In genomic region chrX:18239301-18239700, dm6 we compare ENCODE assay signal across 2 fruit fly cellular contexts.
A peak's percentile ranks its signal among the peaks of the same experiment; 100 is the strongest.
TF ChIP-seq lines count a peak whose summit lies in the region.

No protein-coding gene starts in this region.

TF ChIP-seq in whole organism, embryonic, 481 proteins besides CTCF, POLR2A, EP300 and RAD21 (continued from another document and continues in another):
- TF ChIP-seq Sry-δ (GFP tag; optimal IDR thresholded peaks at IDR 0.05; lab: Kevin White, UChicago) (no peak), CG6254 (GFP tag; optimal IDR thresholded peaks at IDR 0.05; lab: Kevin White, UChicago) (no peak), gt (GFP tag; IDR thresholded peaks at IDR 0.05; lab: Robert Waterston, UW) (no peak), sim (GFP tag; IDR thresholded peaks at IDR 0.05; lab: Robert Waterston, UW) (no peak), Tbp (GFP tag; optimal IDR thresholded peaks at IDR 0.05; lab: Kevin White, UChicago) (no peak), CG6272 (GFP tag; IDR thresholded peaks at IDR 0.05; lab: Robert Waterston, UW) (peak; percentile 37; the same call in 1 of the 2 replicates), CG1832 (GFP tag; optimal IDR thresholded peaks at IDR 0.05; lab: Kevin White, UChicago) (no peak), Eip74EF (GFP tag; optimal IDR thresholded peaks at IDR 0.05; lab: Kevin White, UChicago) (no peak), crc (GFP tag; optimal IDR thresholded peaks at IDR 0.05; lab: Kevin White, UChicago) (no peak), Asciz (GFP tag; optimal IDR thresholded peaks at IDR 0.05; lab: Kevin White, UChicago) (no peak), CG1233 (GFP tag; optimal IDR thresholded peaks at IDR 0.05; lab: Kevin White, UChicago) (no peak), Lim3 (GFP tag; IDR thresholded peaks at IDR 0.05; lab: Robert Waterston, UW) (no peak), gsb-n (tag; optimal IDR thresholded peaks at IDR 0.05; lab: Kevin White, UChicago) (no peak), CG10366 (GFP tag; IDR thresholded peaks at IDR 0.05; lab: Robert Waterston, UW) (no peak), CG14050 (GFP tag; IDR thresholded peaks at IDR 0.05; lab: Robert Waterston, UW) (no peak), jumu (GFP tag; optimal IDR thresholded peaks at IDR 0.05; lab: Kevin White, UChicago) (peak; percentile 35), row (GFP tag; IDR thresholded peaks at IDR 0.05; lab: Robert Waterston, UW) (no peak), NfI (GFP tag; optimal IDR thresholded peaks at IDR 0.05; lab: Kevin White, UChicago) (peak; percentile 33), ro (GFP tag; IDR thresholded peaks at IDR 0.05; lab: Robert Waterston, UW) (no peak), CG14860 (GFP tag; IDR thresholded peaks at IDR 0.05; lab: Robert Waterston, UW; ENCODE audit: partially characterized antibody) (no peak), pros (GFP tag; optimal IDR thresholded peaks at IDR 0.05; lab: Kevin White, UChicago) (no peak), chm (GFP tag; IDR thresholded peaks at IDR 0.05; lab: Robert Waterston, UW) (no peak), ap (GFP tag; IDR thresholded peaks at IDR 0.05; lab: Robert Waterston, UW) (no peak), CG10979 (tag; optimal IDR thresholded peaks at IDR 0.05; lab: Kevin White, UChicago) (peak; percentile 85), CG3163 (GFP tag; optimal IDR thresholded peaks at IDR 0.05; lab: Kevin White, UChicago) (no peak), CG16815 (GFP tag; optimal IDR thresholded peaks at IDR 0.05; lab: Kevin White, UChicago) (no peak), Sin3A (optimal IDR thresholded peaks at IDR 0.05; lab: Kevin White, UChicago) (no peak), hkb (optimal IDR thresholded peaks at IDR 0.05; lab: Kevin White, UChicago) (no peak), hkb (GFP tag; IDR thresholded peaks at IDR 0.05; lab: Robert Waterston, UW) (no peak), dmrt11E (tag; optimal IDR thresholded peaks at IDR 0.05; lab: Kevin White, UChicago) (no peak), CG34422 (GFP tag; IDR thresholded peaks at IDR 0.05; lab: Robert Waterston, UW) (no peak), HLH3B (GFP tag; IDR thresholded peaks at IDR 0.05; lab: Robert Waterston, UW) (no peak), gsb (GFP tag; IDR thresholded peaks at IDR 0.05; lab: Robert Waterston, UW) (no peak), CG11560 (tag; IDR thresholded peaks at IDR 0.05; lab: Robert Waterston, UW) (no peak), CG10959 (GFP tag; IDR thresholded peaks at IDR 0.05; lab: Robert Waterston, UW) (0 out of 2 replicates have a peak, but pooled peaks have one; percentile 30), bbx (GFP tag; IDR thresholded peaks at IDR 0.05; lab: Robert Waterston, UW; ENCODE audit: partially characterized antibody) (no peak), org-1 (GFP tag; optimal IDR thresholded peaks at IDR 0.05; lab: Kevin White, UChicago) (no peak), luna (GFP tag; optimal IDR thresholded peaks at IDR 0.05; lab: Kevin White, UChicago) (no peak), CG9932 (GFP tag; IDR thresholded peaks at IDR 0.05; lab: Robert Waterston, UW) (peak; percentile 51), dati (GFP tag; IDR thresholded peaks at IDR 0.05; lab: Robert Waterston, UW) (no peak), CG6683 (GFP tag; optimal IDR thresholded peaks at IDR 0.05; lab: Kevin White, UChicago) (no peak), peb (GFP tag; IDR thresholded peaks at IDR 0.05; lab: Robert Waterston, UW) (no peak), pnt (GFP tag; optimal IDR thresholded peaks at IDR 0.05; lab: Kevin White, UChicago) (peak; percentile 26), CG18599 (GFP tag; optimal IDR thresholded peaks at IDR 0.05; lab: Kevin White, UChicago) (no peak), Dfd (GFP tag; optimal IDR thresholded peaks at IDR 0.05; lab: Kevin White, UChicago) (no peak), Opbp (GFP tag; IDR thresholded peaks at IDR 0.05; lab: Robert Waterston, UW; ENCODE audit: partially characterized antibody) (no peak), CG4328 (GFP tag; optimal IDR thresholded peaks at IDR 0.05; lab: Kevin White, UChicago) (no peak), knrl (GFP tag; IDR thresholded peaks at IDR 0.05; lab: Robert Waterston, UW; ENCODE audit: partially characterized antibody) (no peak; the same call in 2 of the 3 replicates), cas (GFP tag; IDR thresholded peaks at IDR 0.05; lab: Robert Waterston, UW) (0 out of 2 replicates have a peak, but pooled peaks have one; percentile 10), CG4707 (GFP tag; optimal IDR thresholded peaks at IDR 0.05; lab: Kevin White, UChicago) (no peak), CG17385 (GFP tag; optimal IDR thresholded peaks at IDR 0.05; lab: Kevin White, UChicago) (no peak), CG4854 (GFP tag; optimal IDR thresholded peaks at IDR 0.05; lab: Kevin White, UChicago) (no peak), CG18619 (GFP tag; optimal IDR thresholded peaks at IDR 0.05; lab: Kevin White, UChicago) (no peak), CG17612 (GFP tag; IDR thresholded peaks at IDR 0.05; lab: Robert Waterston, UW) (0 out of 2 replicates have a peak, but pooled peaks have one; percentile 30), CG2889 (GFP tag; IDR thresholded peaks at IDR 0.05; lab: Robert Waterston, UW) (no peak), crol (GFP tag; IDR thresholded peaks at IDR 0.05; lab: Robert Waterston, UW) (no peak), Optix (GFP tag; IDR thresholded peaks at IDR 0.05; lab: Robert Waterston, UW) (0 out of 3 replicates have a peak, but pooled peaks have one; percentile 8), Pdp1 (GFP tag; optimal IDR thresholded peaks at IDR 0.05; lab: Kevin White, UChicago) (peak in 1 of 2 experiments; percentile 31), NC2α (GFP tag; optimal IDR thresholded peaks at IDR 0.05; lab: Kevin White, UChicago) (no peak), CG6813 (GFP tag; optimal IDR thresholded peaks at IDR 0.05; lab: Kevin White, UChicago) (no peak), sima (GFP tag; optimal IDR thresholded peaks at IDR 0.05; lab: Kevin White, UChicago) (no peak), CG15073 (GFP tag; optimal IDR thresholded peaks at IDR 0.05; lab: Kevin White, UChicago) (no peak), CG6175 (GFP tag; IDR thresholded peaks at IDR 0.05; lab: Robert Waterston, UW) (no peak), disco-r (GFP tag; optimal IDR thresholded peaks at IDR 0.05; lab: Kevin White, UChicago) (no peak), Dek (tag; optimal IDR thresholded peaks at IDR 0.05; lab: Kevin White, UChicago) (no peak), oc (tag; optimal IDR thresholded peaks at IDR 0.05; lab: Kevin White, UChicago) (no peak), CG10209 (GFP tag; optimal IDR thresholded peaks at IDR 0.05; lab: Kevin White, UChicago) (no peak), hbn (GFP tag; IDR thresholded peaks at IDR 0.05; lab: Robert Waterston, UW; ENCODE audit: partially characterized antibody) (no peak)

TF ChIP-seq in whole organism, prepupa, 60 proteins besides CTCF, POLR2A, EP300 and RAD21 (continued from another document):
- no peak for TF ChIP-seq dsx (GFP tag; optimal IDR thresholded peaks at IDR 0.05; lab: Kevin White, UChicago; ENCODE audit: poor library complexity, severe bottlenecking)
- TF ChIP-seq CG7368 (GFP tag; optimal IDR thresholded peaks at IDR 0.05; lab: Kevin White, UChicago): no peak
- no peak for TF ChIP-seq Sox14 (GFP tag; optimal IDR thresholded peaks at IDR 0.05; lab: Kevin White, UChicago)
- TF ChIP-seq Hr38 (GFP tag; optimal IDR thresholded peaks at IDR 0.05; lab: Kevin White, UChicago): no peak
- TF ChIP-seq OdsH (GFP tag; optimal IDR thresholded peaks at IDR 0.05; lab: Kevin White, UChicago): peak; percentile 27
- TF ChIP-seq ss (GFP tag; optimal IDR thresholded peaks at IDR 0.05; lab: Kevin White, UChicago): no peak
- peak; percentile 32 for TF ChIP-seq pdm3 (GFP tag; optimal IDR thresholded peaks at IDR 0.05; lab: Kevin White, UChicago)
- TF ChIP-seq Ets96B (tag; optimal IDR thresholded peaks at IDR 0.05; lab: Kevin White, UChicago): no peak
